Worm (Caenorhabditis elegans): ENCODE data around the gene K12H4.5.

K12H4.5 gene

ce11 chrIII:8061114-8061513, 16.8 kb downstream of the K12H4.5 start:
- no peak for TF ChIP-seq nhr-237 (tag; optimal IDR thresholded peaks at IDR 0.05)
- TF ChIP-seq sem-4 (tag; optimal IDR thresholded peaks at IDR 0.05) = no peak
- peak in 1 of 2 experiments; percentile 12 for TF ChIP-seq lsy-2 (tag; optimal IDR thresholded peaks at IDR 0.05)

- TF ChIP-seq nhr-25 (tag; optimal IDR thresholded peaks at IDR 0.05) = no peak
- TF ChIP-seq nhr-10 (tag; optimal IDR thresholded peaks at IDR 0.05) = no peak
- TF ChIP-seq zag-1 (tag; optimal IDR thresholded peaks at IDR 0.05) = no peak
- TF ChIP-seq nhr-77 (tag; optimal IDR thresholded peaks at IDR 0.05) = no peak
- TF ChIP-seq lin-13 (GFP tag; optimal IDR thresholded peaks at IDR 0.05) = no peak
These were observed 19.4 kb downstream of the K12H4.5 start for ce11 chrIII:8063659-8064058.

ce11 chrIII:8065101-8065500, 20.8 kb downstream of the K12H4.5 start:
- TF ChIP-seq ceh-82 (tag; optimal IDR thresholded peaks at IDR 0.05) = no peak
- TF ChIP-seq snpc-4 (tag; optimal IDR thresholded peaks at IDR 0.05) = no peak
- TF ChIP-seq lsy-2 (tag; optimal IDR thresholded peaks at IDR 0.05) = peak in 1 of 2 experiments; percentile 42
- TF ChIP-seq sma-9 (GFP tag; optimal IDR thresholded peaks at IDR 0.05) = no peak
- TF ChIP-seq sma-9 (tag; optimal IDR thresholded peaks at IDR 0.05) = no peak

- TF ChIP-seq elt-3 (tag; optimal IDR thresholded peaks at IDR 0.05) (no peak), ZK546.5 (tag; optimal IDR thresholded peaks at IDR 0.05) (no peak), ceh-82 (tag; optimal IDR thresholded peaks at IDR 0.05) (no peak)
These were observed 22.7 kb downstream of the K12H4.5 start, which contains the start of gene pros-1 for ce11 chrIII:8066989-8067388. Gene pros-1, plus strand, starts transcription at chrIII:8067289.

ce11 chrIII:8067798-8068197, 23.5 kb downstream of the K12H4.5 start:
- TF ChIP-seq unc-39 (tag; optimal IDR thresholded peaks at IDR 0.05) (no peak), nhr-25 (tag; optimal IDR thresholded peaks at IDR 0.05) (no peak)

- TF ChIP-seq F13H6.1 (tag; optimal IDR thresholded peaks at IDR 0.05) = no peak
- TF ChIP-seq nhr-129 (tag; optimal IDR thresholded peaks at IDR 0.05) = peak; percentile 6
- no peak for TF ChIP-seq ceh-16 (tag; optimal IDR thresholded peaks at IDR 0.05)
- peak; percentile 38 for TF ChIP-seq snpc-4 (tag; optimal IDR thresholded peaks at IDR 0.05)
These were observed 24.9 kb downstream of the K12H4.5 start for ce11 chrIII:8069206-8069605.

ce11 chrIII:8077180-8077579, 32.9 kb downstream of the K12H4.5 start:
- no peak for TF ChIP-seq nhr-10 (tag; optimal IDR thresholded peaks at IDR 0.05)
- no peak for TF ChIP-seq ztf-4 (tag; optimal IDR thresholded peaks at IDR 0.05)
- no peak for TF ChIP-seq nhr-129 (tag; optimal IDR thresholded peaks at IDR 0.05)
- no peak for TF ChIP-seq ama-1 (optimal IDR thresholded peaks at IDR 0.05)
- TF ChIP-seq alr-1 (tag; optimal IDR thresholded peaks at IDR 0.05) = no peak
- TF ChIP-seq nhr-11 (tag; optimal IDR thresholded peaks at IDR 0.05) = no peak
- TF ChIP-seq lin-11 (tag; optimal IDR thresholded peaks at IDR 0.05) = no peak
- TF ChIP-seq nhr-21 (tag; optimal IDR thresholded peaks at IDR 0.05) = no peak
- no peak for TF ChIP-seq nhr-77 (tag; optimal IDR thresholded peaks at IDR 0.05)
- TF ChIP-seq sem-4 (tag; optimal IDR thresholded peaks at IDR 0.05) = no peak
- no peak for TF ChIP-seq lsy-2 (tag; optimal IDR thresholded peaks at IDR 0.05)
- TF ChIP-seq nhr-12 (tag; optimal IDR thresholded peaks at IDR 0.05) = no peak
- TF ChIP-seq mab-5 (tag; optimal IDR thresholded peaks at IDR 0.05) = no peak
- TF ChIP-seq mdl-1 (tag; optimal IDR thresholded peaks at IDR 0.05) = no peak
- no peak for TF ChIP-seq mbf-1 (tag; optimal IDR thresholded peaks at IDR 0.05)
- no peak for TF ChIP-seq aly-2 (tag; optimal IDR thresholded peaks at IDR 0.05)

- TF ChIP-seq nhr-12 (tag; optimal IDR thresholded peaks at IDR 0.05) (no peak), elt-1 (tag; optimal IDR thresholded peaks at IDR 0.05) (no peak), unc-55 (GFP tag; optimal IDR thresholded peaks at IDR 0.05) (no peak), sma-3 (GFP tag; optimal IDR thresholded peaks at IDR 0.05) (no peak), lsy-2 (tag; optimal IDR thresholded peaks at IDR 0.05) (no peak), egl-27 (tag; optimal IDR thresholded peaks at IDR 0.05) (no peak), Y55F3AM.14 (GFP tag; optimal IDR thresholded peaks at IDR 0.05) (no peak), mbf-1 (tag; optimal IDR thresholded peaks at IDR 0.05) (no peak), nhr-77 (tag; optimal IDR thresholded peaks at IDR 0.05) (no peak), ztf-11 (tag; optimal IDR thresholded peaks at IDR 0.05) (no peak), ceh-82 (tag; optimal IDR thresholded peaks at IDR 0.05) (no peak), C34F6.9 (tag; optimal IDR thresholded peaks at IDR 0.05) (no peak), ceh-16 (tag; optimal IDR thresholded peaks at IDR 0.05) (no peak), ama-1 (optimal IDR thresholded peaks at IDR 0.05) (no peak)
These were observed 36.0 kb downstream of the K12H4.5 start, which contains the start of the genes dcr-1 and apc-2 for ce11 chrIII:8080165-8080738. Gene dcr-1, minus strand, starts transcription at chrIII:8080281. Gene apc-2, plus strand, starts transcription at chrIII:8080629.

All from whole organism, L2 larva.